Worm (Caenorhabditis elegans) whole organism, L4/young adult: ENCODE measurements around the gene mbk-2.

Source experiments
- W03F9.2 ChIP-seq: fragments of 150-350 bp; optimal IDR thresholded peaks from 2 replicates; lab custom pipeline; 2014; ENCODE audit warnings: missing biosample characterization, missing genetic modification characterization
- dao-5 ChIP-seq: sonication (generic microtip); optimal IDR thresholded peaks from 2 replicates; lab custom pipeline; 2016; ENCODE audit warnings: missing genotype, missing genetic modification characterization, moderate library complexity, missing compliant biosample characterization
- him-1 ChIP-seq: sonication (generic microtip); optimal IDR thresholded peaks from 2 replicates; lab custom pipeline; 2016; ENCODE audit warnings: missing genotype, missing genetic modification reagents, missing genetic modification characterization, missing compliant biosample characterization

The mbk-2 gene

ce11 chrIV:13041486-13041885 is 32.5 kb downstream of the mbk-2 start:
- TF ChIP-seq him-1 (tag; lab: Kevin White, UChicago) (no peak), W03F9.2 (tag; lab: Kevin White, UChicago) (no peak), dao-5 (tag; lab: Kevin White, UChicago) (no peak)

DNA sequence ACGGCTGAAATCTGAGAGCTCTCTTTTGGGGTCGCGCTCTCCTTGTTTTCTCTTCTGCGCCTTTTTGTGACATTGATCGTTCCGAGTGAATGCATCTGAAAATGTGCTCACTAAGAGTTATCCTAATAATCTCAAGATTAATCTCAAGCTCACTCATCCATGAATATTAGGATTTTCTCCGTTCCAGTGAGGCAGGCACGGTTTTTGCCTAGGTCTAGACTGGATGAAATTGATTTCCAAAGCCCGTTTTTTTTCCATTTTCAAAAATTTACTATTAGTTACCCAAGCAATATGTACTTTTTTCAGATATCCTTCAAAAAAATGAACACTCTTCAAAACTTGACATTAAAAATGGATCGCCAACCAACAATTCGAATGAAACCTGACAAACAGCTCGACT is 33.1 kb downstream of the mbk-2 start, which contains the start of gene amt-2:
Gene amt-2 (plus strand): TSS at position 301 of the 400 bp plus-strand sequence.
- TF ChIP-seq dao-5 (tag; lab: Kevin White, UChicago) (no peak), him-1 (tag; lab: Kevin White, UChicago) (no peak), W03F9.2 (tag; lab: Kevin White, UChicago) (no peak)

DNA sequence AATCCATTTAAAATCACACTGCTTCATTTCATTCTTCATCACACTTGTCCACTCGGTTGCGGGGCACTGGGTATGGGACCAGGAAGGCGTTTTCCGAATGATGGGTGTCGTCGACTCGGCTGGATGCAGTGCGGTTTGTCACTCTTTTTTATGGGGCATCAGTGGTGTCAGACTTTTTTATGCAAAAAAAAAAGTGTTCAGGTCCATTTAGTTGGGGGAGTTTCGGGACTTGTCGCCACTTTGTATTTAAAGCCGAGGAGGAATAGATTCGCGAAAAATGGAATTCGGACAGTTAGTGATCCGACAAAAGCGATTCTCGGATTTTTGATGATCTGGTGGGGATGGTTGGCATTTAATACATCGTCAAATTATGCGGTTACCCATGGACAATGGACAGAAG is 36.0 kb downstream of the mbk-2 start:
- no peak for TF ChIP-seq dao-5 (tag; lab: Kevin White, UChicago)
- TF ChIP-seq W03F9.2 (tag; lab: Kevin White, UChicago): no peak
- TF ChIP-seq him-1 (tag; lab: Kevin White, UChicago): no peak

- no peak for TF ChIP-seq dao-5 (tag; lab: Kevin White, UChicago)
- no peak for TF ChIP-seq W03F9.2 (tag; lab: Kevin White, UChicago)
- no peak for TF ChIP-seq him-1 (tag; lab: Kevin White, UChicago)
Measured at ce11 chrIV:13046848-13047247, 37.9 kb downstream of the mbk-2 start, which contains the start of gene scl-9. scl-9 (plus strand) TSS chrIV:13047148.

ce11 chrIV:13048157-13048556 is 39.2 kb downstream of the mbk-2 start, which contains the start of gene scl-10:
scl-10 (plus strand) TSS chrIV:13048457.
- no peak for TF ChIP-seq him-1 (tag; lab: Kevin White, UChicago)
- TF ChIP-seq W03F9.2 (tag; lab: Kevin White, UChicago): no peak
- TF ChIP-seq dao-5 (tag; lab: Kevin White, UChicago): no peak

DNA sequence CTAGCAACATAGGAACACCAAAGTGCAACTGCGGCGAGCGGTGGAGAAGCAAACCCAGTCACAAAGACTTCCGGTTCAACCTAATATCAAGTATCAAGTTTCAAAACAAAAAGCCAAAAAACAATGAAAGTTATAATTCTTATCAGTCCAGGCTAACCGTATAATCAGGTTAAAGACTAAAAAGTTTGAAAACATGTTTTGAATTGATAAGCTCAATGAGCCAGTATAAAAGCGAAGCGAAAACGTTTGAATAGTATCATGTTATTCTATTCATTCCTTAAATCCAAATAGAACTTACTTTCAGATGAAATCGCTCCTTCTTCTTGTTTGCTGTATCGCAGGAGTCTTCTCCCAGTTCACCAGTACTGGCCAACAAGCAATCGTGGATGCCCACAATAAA is 42.1 kb downstream of the mbk-2 start, which contains the start of gene scl-11:
Gene scl-11 (plus strand): TSS at position 301 of the 400 bp plus-strand sequence.
- no peak for TF ChIP-seq W03F9.2 (tag; lab: Kevin White, UChicago)
- no peak for TF ChIP-seq him-1 (tag; lab: Kevin White, UChicago)
- TF ChIP-seq dao-5 (tag; lab: Kevin White, UChicago): no peak

- TF ChIP-seq dao-5 (tag; lab: Kevin White, UChicago) (no peak), him-1 (tag; lab: Kevin White, UChicago) (no peak), W03F9.2 (tag; lab: Kevin White, UChicago) (no peak)
Measured at ce11 chrIV:13052568-13052967, 43.6 kb downstream of the mbk-2 start, which contains the start of gene F49E11.7. F49E11.7 (plus strand) TSS chrIV:13052868.

ce11 chrIV:13056026-13056425 is 47.1 kb downstream of the mbk-2 start, which contains the start of gene scl-1:
scl-1 (plus strand) TSS chrIV:13056326.
- TF ChIP-seq him-1 (tag; lab: Kevin White, UChicago) (no peak), W03F9.2 (tag; lab: Kevin White, UChicago) (no peak), dao-5 (tag; lab: Kevin White, UChicago) (no peak)

ce11 chrIV:13057418-13057817 is 48.5 kb downstream of the mbk-2 start, which contains the start of gene scl-2:
scl-2 (plus strand) TSS chrIV:13057710.
- no peak for TF ChIP-seq W03F9.2 (tag; lab: Kevin White, UChicago)
- no peak for TF ChIP-seq dao-5 (tag; lab: Kevin White, UChicago)
- no peak for TF ChIP-seq him-1 (tag; lab: Kevin White, UChicago)

DNA sequence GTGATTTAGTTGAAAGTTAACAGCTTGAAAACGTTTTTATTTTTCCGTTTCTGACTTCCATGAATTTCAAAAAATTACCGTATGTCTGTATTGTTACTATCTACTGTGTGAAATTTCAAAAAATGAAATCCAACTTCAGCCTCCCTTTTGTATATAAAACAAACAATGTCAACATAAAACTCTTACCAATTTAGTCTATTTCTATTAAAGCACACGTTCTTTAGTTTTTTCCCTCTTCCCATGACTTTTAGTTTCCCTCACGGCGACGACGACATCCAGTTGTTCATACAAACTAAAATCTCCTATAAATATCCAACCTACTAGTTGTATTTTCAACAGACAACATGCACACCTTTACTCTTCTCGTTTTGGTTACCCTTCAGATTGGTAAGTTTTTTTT is 50.3 kb downstream of the mbk-2 start, which contains the start of gene scl-3:
Gene scl-3 (plus strand): TSS at position 301 of the 400 bp plus-strand sequence.
- TF ChIP-seq W03F9.2 (tag; lab: Kevin White, UChicago): no peak
- TF ChIP-seq him-1 (tag; lab: Kevin White, UChicago): no peak
- no peak for TF ChIP-seq dao-5 (tag; lab: Kevin White, UChicago)

DNA sequence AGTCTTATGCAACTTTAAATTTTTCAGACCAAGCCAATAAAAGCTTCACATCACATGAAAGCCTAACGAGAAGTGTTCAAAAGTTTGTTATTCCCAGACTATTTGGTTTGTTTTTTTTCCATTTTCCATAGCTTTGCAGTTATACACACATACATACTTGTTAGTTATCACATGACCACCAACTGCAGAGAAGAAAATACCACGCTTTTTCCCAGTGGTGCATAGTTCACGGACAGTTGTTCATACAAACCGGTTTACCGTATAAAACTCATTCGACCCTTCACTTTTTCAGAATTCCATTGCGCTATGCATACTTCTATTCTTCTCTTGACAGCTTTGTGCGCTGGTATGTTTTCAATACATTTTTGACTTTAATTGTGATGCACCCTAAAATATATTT is 54.8 kb downstream of the mbk-2 start, which contains the start of gene scl-5:
Gene scl-5 (plus strand): TSS at position 301 of the 400 bp plus-strand sequence.
- TF ChIP-seq dao-5 (tag; lab: Kevin White, UChicago) (no peak), W03F9.2 (tag; lab: Kevin White, UChicago) (no peak), him-1 (tag; lab: Kevin White, UChicago) (no peak)

DNA sequence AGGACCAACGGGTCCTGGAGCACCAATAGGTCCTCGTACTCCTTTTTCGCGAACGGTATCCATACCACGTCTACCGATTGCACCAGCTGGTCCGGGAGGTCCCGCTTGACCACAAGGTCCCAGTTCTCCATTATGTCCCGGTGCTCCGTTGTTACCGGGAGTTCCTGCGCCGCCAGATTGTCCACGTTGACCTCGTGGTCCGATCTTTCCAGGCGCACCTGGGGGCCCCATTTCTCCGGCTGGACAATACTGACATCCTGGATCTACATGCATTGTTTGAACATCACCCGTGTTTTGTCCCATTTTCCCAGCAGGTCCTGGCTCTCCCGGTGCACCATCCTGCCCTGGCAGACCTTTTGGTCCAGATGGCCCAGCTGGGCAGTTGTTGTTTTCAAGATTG is 57.1 kb downstream of the mbk-2 start:
- TF ChIP-seq dao-5 (tag; lab: Kevin White, UChicago) (no peak), him-1 (tag; lab: Kevin White, UChicago) (no peak), W03F9.2 (tag; lab: Kevin White, UChicago) (no peak)

ce11 chrIV:13067200-13067599 is 58.2 kb downstream of the mbk-2 start, which contains the start of gene col-131:
col-131 (minus strand) TSS chrIV:13067300.
- no peak for TF ChIP-seq dao-5 (tag; lab: Kevin White, UChicago)
- no peak for TF ChIP-seq him-1 (tag; lab: Kevin White, UChicago)
- no peak for TF ChIP-seq W03F9.2 (tag; lab: Kevin White, UChicago)

ce11 chrIV:13068451-13068850 is 59.5 kb downstream of the mbk-2 start, which contains the start of gene scl-6:
scl-6 (plus strand) TSS chrIV:13068751.
- no peak for TF ChIP-seq W03F9.2 (tag; lab: Kevin White, UChicago)
- no peak for TF ChIP-seq dao-5 (tag; lab: Kevin White, UChicago)
- TF ChIP-seq him-1 (tag; lab: Kevin White, UChicago): no peak
